Fruit fly (Drosophila melanogaster) whole organism, embryonic: ENCODE results near the gene CG4313.

Source experiments
- Bdp1 ChIP-seq: fragments of 200-800 bp; sonication (Bioruptor generic); optimal IDR thresholded peaks from 3 replicates; lab custom pipeline; 2016; ENCODE audit warnings: missing biosample characterization, missing genetic modification characterization
- CG12391 ChIP-seq: fragments of 200-800 bp; sonication (Bioruptor generic); optimal IDR thresholded peaks from 3 replicates; lab custom pipeline; 2018; ENCODE audit warnings: missing biosample characterization, mild to moderate bottlenecking, missing genetic modification characterization, moderate library complexity
- CG13123 ChIP-seq: fragments of 200-800 bp; sonication (Bioruptor generic); optimal IDR thresholded peaks from 2 replicates; lab custom pipeline; 2016; ENCODE audit warnings: missing biosample characterization, missing genetic modification characterization
- CG14710 ChIP-seq: fragments of 200-800 bp; sonication (Bioruptor generic); optimal IDR thresholded peaks from 3 replicates; lab custom pipeline; 2019; ENCODE audit warnings: missing biosample characterization, mild to moderate bottlenecking, missing genetic modification characterization, moderate library complexity
- CG1602 ChIP-seq: fragments of 200-800 bp; sonication (Bioruptor generic); optimal IDR thresholded peaks from 3 replicates; lab custom pipeline; 2016; ENCODE audit warnings: missing biosample characterization, missing genetic modification characterization
- CG16815 ChIP-seq: fragments of 200-800 bp; sonication (Bioruptor generic); optimal IDR thresholded peaks from 3 replicates; lab custom pipeline; 2017; ENCODE audit warnings: missing biosample characterization, mild to moderate bottlenecking, missing genetic modification characterization
- CG17361 ChIP-seq: fragments of 200-800 bp; sonication (Bioruptor generic); IDR thresholded peaks from 3 replicates; pipeline ENCODE4 v1.3.6; 2022; ENCODE audit warnings: missing biosample characterization, missing genetic modification characterization
- CG30431 ChIP-seq: fragments of 200-800 bp; sonication (Bioruptor generic); optimal IDR thresholded peaks from 2 replicates; lab custom pipeline; 2017; ENCODE audit warnings: missing biosample characterization, missing genetic modification characterization
- CG31365 ChIP-seq: fragments of 200-800 bp; sonication (Bioruptor generic); optimal IDR thresholded peaks from 2 replicates; lab custom pipeline; 2018; ENCODE audit warnings: missing biosample characterization, mild to moderate bottlenecking, missing genetic modification characterization
- CG32532 ChIP-seq: fragments of 200-800 bp; sonication (Bioruptor generic); IDR thresholded peaks from 2 replicates; pipeline ENCODE4 v1.3.6; 2022; ENCODE audit warnings: missing biosample characterization, missing genetic modification characterization
- CG3281 ChIP-seq: fragments of 200-800 bp; sonication (Bioruptor generic); optimal IDR thresholded peaks from 3 replicates; lab custom pipeline; 2017; ENCODE audit warnings: missing biosample characterization, mild to moderate bottlenecking, missing genetic modification characterization
- CG3995 ChIP-seq: fragments of 200-800 bp; sonication (Bioruptor generic); optimal IDR thresholded peaks from 3 replicates; lab custom pipeline; 2016; ENCODE audit warnings: missing biosample characterization, missing genetic modification characterization
- CG6689 ChIP-seq: fragments of 200-800 bp; sonication (Bioruptor generic); IDR thresholded peaks from 2 replicates; pipeline ENCODE4 v1.3.6; 2022; ENCODE audit warnings: missing biosample characterization, missing genetic modification characterization
- CG8388 ChIP-seq: fragments of 200-800 bp; sonication (Bioruptor generic); optimal IDR thresholded peaks from 2 replicates; lab custom pipeline; 2019; ENCODE audit warnings: missing biosample characterization, mild to moderate bottlenecking, missing genetic modification characterization, moderate library complexity
- CG8765 ChIP-seq: fragments of 200-800 bp; sonication (Bioruptor generic); IDR thresholded peaks from 2 replicates; pipeline ENCODE4 v1.3.6; 2022; ENCODE audit warnings: missing biosample characterization, missing genetic modification characterization
- CG9727 ChIP-seq: fragments of 200-800 bp; sonication (Bioruptor generic); optimal IDR thresholded peaks from 3 replicates; lab custom pipeline; 2017; ENCODE audit warnings: missing biosample characterization, mild to moderate bottlenecking, missing genetic modification characterization
- Camta ChIP-seq: fragments of 200-800 bp; sonication (Bioruptor generic); optimal IDR thresholded peaks from 2 replicates; lab custom pipeline; 2016; ENCODE audit warnings: missing biosample characterization, missing genetic modification characterization
- Chrac-16 ChIP-seq: fragments of 200-800 bp; sonication (Bioruptor generic); optimal IDR thresholded peaks from 3 replicates; lab custom pipeline; 2016; ENCODE audit warnings: missing biosample characterization, missing genetic modification characterization
- Fer3 ChIP-seq: fragments of 200-800 bp; sonication (Bioruptor generic); optimal IDR thresholded peaks from 2 replicates; lab custom pipeline; 2018; ENCODE audit warnings: missing biosample characterization, mild to moderate bottlenecking, missing genetic modification characterization, moderate library complexity
- MTF-1 ChIP-seq: fragments of 200-800 bp; sonication (Bioruptor generic); optimal IDR thresholded peaks from 2 replicates; lab custom pipeline; 2018; ENCODE audit warnings: missing biosample characterization, mild to moderate bottlenecking, missing genetic modification characterization, borderline replicate concordance
- Med ChIP-seq: fragments of 200-800 bp; sonication (Bioruptor generic); peaks from one replicate; lab custom pipeline; 2016; ENCODE audit warnings: missing biosample characterization, missing genetic modification characterization, mild to moderate bottlenecking, inconsistent platforms, moderate library complexity
- NfI ChIP-seq: fragments of 200-800 bp; sonication (Bioruptor generic); optimal IDR thresholded peaks from 3 replicates; lab custom pipeline; 2018; ENCODE audit warnings: missing biosample characterization, mild to moderate bottlenecking, missing genetic modification characterization, moderate library complexity
- Ravus ChIP-seq: fragments of 200-800 bp; sonication (Bioruptor generic); IDR thresholded peaks from 2 replicates; pipeline ENCODE4 v1.3.6; 2022; ENCODE audit warnings: missing biosample characterization, missing genetic modification characterization
- Trl ChIP-seq, 3 experiments: fragments of >200 bp in 2 of 3; fragments of 200-800 bp in 1 of 3; sonication (Bioruptor generic) in 1 of 3; optimal IDR thresholded peaks; 2 replicates in 1 of 3; 3 replicates in 2 of 3; lab custom pipeline; 2016 to 2017; ENCODE audit warnings: missing biosample characterization in 1 of 3, missing genetic modification characterization in 1 of 3
- Xbp1 ChIP-seq: fragments of 200-800 bp; sonication (Bioruptor generic); optimal IDR thresholded peaks from 3 replicates; lab custom pipeline; 2016; ENCODE audit warnings: missing biosample characterization, mild to moderate bottlenecking, missing genetic modification characterization
- Xrp1 ChIP-seq: fragments of 200-800 bp; sonication (Bioruptor generic); IDR thresholded peaks from 2 replicates; pipeline ENCODE4 v1.3.6; 2022; ENCODE audit warnings: missing biosample characterization, missing genetic modification characterization
- bcd ChIP-seq: fragments of 200-800 bp; sonication (Bioruptor generic); optimal IDR thresholded peaks from 2 replicates; lab custom pipeline; 2017; ENCODE audit warnings: missing biosample characterization, mild to moderate bottlenecking, missing genetic modification characterization
- cato ChIP-seq: fragments of 200-800 bp; sonication (Bioruptor generic); optimal IDR thresholded peaks from 2 replicates; lab custom pipeline; 2016; ENCODE audit warnings: missing biosample characterization, missing genetic modification characterization, borderline replicate concordance
- cg ChIP-seq: fragments of 200-800 bp; sonication (Bioruptor generic); optimal IDR thresholded peaks from 3 replicates; lab custom pipeline; 2019; ENCODE audit warnings: missing biosample characterization, mild to moderate bottlenecking, missing genetic modification characterization, moderate library complexity
- ci ChIP-seq: fragments of 200-800 bp; sonication (Bioruptor generic); IDR thresholded peaks from 3 replicates; pipeline ENCODE4 v1.3.6; 2022; ENCODE audit warnings: missing biosample characterization, missing genetic modification characterization
- corto ChIP-seq: fragments of 200-800 bp; sonication (Bioruptor generic); optimal IDR thresholded peaks from 2 replicates; lab custom pipeline; 2016; ENCODE audit warnings: missing biosample characterization, mild to moderate bottlenecking, missing genetic modification characterization, moderate library complexity
- dm ChIP-seq: fragments of 200-800 bp; sonication (Bioruptor generic); optimal IDR thresholded peaks from 3 replicates; lab custom pipeline; 2016; ENCODE audit warnings: missing biosample characterization, missing genetic modification characterization
- eve ChIP-seq, 2 experiments: fragments of >200 bp; optimal IDR thresholded peaks; 2 replicates each; lab custom pipeline; 2017; ENCODE audit warnings: missing biosample characterization in 2 of 2, missing genetic modification characterization in 2 of 2
- exex ChIP-seq: fragments of 200-800 bp; sonication (Bioruptor generic); optimal IDR thresholded peaks from 4 replicates; lab custom pipeline; 2018; ENCODE audit warnings: missing biosample characterization, mild to moderate bottlenecking, missing genetic modification characterization, moderate library complexity
- fd64A ChIP-seq: fragments of 200-800 bp; sonication (Bioruptor generic); optimal IDR thresholded peaks from 3 replicates; lab custom pipeline; 2018; ENCODE audit warnings: missing biosample characterization, mild to moderate bottlenecking, missing genetic modification characterization
- nom ChIP-seq: fragments of 200-800 bp; sonication (Bioruptor generic); optimal IDR thresholded peaks from 2 replicates; lab custom pipeline; 2017; ENCODE audit warnings: missing biosample characterization, missing genetic modification characterization, mild to moderate bottlenecking, moderate library complexity, missing genetic modification reagents
- oc ChIP-seq: fragments of 200-800 bp; sonication (Bioruptor generic); optimal IDR thresholded peaks from 2 replicates; lab custom pipeline; 2018; ENCODE audit warnings: missing biosample characterization, mild to moderate bottlenecking, missing genetic modification characterization, moderate library complexity
- otp ChIP-seq: fragments of 200-800 bp; sonication (Bioruptor generic); IDR thresholded peaks from 3 replicates; pipeline ENCODE4, ENCODE4 v1.3.6; 2022; ENCODE audit warnings: missing biosample characterization, missing genetic modification characterization
- pho ChIP-seq: fragments of 200-800 bp; sonication (Bioruptor generic); optimal IDR thresholded peaks from 2 replicates; lab custom pipeline; 2016; ENCODE audit warnings: missing biosample characterization, missing genetic modification characterization
- pita ChIP-seq: fragments of 200-800 bp; sonication (Bioruptor generic); optimal IDR thresholded peaks from 2 replicates; lab custom pipeline; 2017; ENCODE audit warnings: missing biosample characterization, mild to moderate bottlenecking, missing genetic modification characterization
- pros ChIP-seq: fragments of 200-800 bp; sonication (Bioruptor generic); optimal IDR thresholded peaks from 3 replicates; lab custom pipeline; 2019; ENCODE audit warnings: missing biosample characterization, mild to moderate bottlenecking, missing genetic modification characterization, moderate library complexity
- pum ChIP-seq: fragments of 200-800 bp; sonication (Bioruptor generic); optimal IDR thresholded peaks from 2 replicates; lab custom pipeline; 2016; ENCODE audit warnings: missing biosample characterization, missing genetic modification characterization
- repo ChIP-seq: fragments of 200-800 bp; sonication (Bioruptor generic); optimal IDR thresholded peaks from 2 replicates; lab custom pipeline; 2016; ENCODE audit warnings: missing biosample characterization, missing genetic modification characterization
- sens ChIP-seq: fragments of 200-800 bp; sonication (Bioruptor generic); peaks from one replicate; lab custom pipeline; 2016; ENCODE audit warnings: missing biosample characterization, missing genetic modification characterization
- sens-2 ChIP-seq: fragments of 200-800 bp; sonication (Bioruptor generic); IDR thresholded peaks from 2 replicates; pipeline ENCODE4 v1.3.6; 2022; ENCODE audit warnings: missing biosample characterization, missing genetic modification characterization
- seq ChIP-seq: fragments of 200-800 bp; sonication (Bioruptor generic); IDR thresholded peaks from 2 replicates; pipeline ENCODE4 v1.3.6; 2022; ENCODE audit warnings: missing biosample characterization, missing genetic modification characterization
- slou ChIP-seq: fragments of 200-800 bp; sonication (Bioruptor generic); optimal IDR thresholded peaks from 3 replicates; lab custom pipeline; 2016; ENCODE audit warnings: missing biosample characterization, missing genetic modification characterization
- so ChIP-seq: fragments of 200-800 bp; sonication (Bioruptor generic); IDR thresholded peaks from 3 replicates; pipeline ENCODE4 v1.3.6; 2022; ENCODE audit warnings: missing biosample characterization, missing genetic modification characterization
- tgo ChIP-seq: fragments of 200-800 bp; sonication (Bioruptor generic); IDR thresholded peaks from 3 replicates; pipeline ENCODE4 v1.3.6; 2022; ENCODE audit warnings: missing biosample characterization, missing genetic modification characterization
- toy ChIP-seq: fragments of 200-800 bp; sonication (Bioruptor generic); IDR thresholded peaks from 2 replicates; pipeline ENCODE4 v1.3.6; 2022; ENCODE audit warnings: missing biosample characterization, missing genetic modification characterization
- wek ChIP-seq: fragments of 200-800 bp; sonication (Bioruptor generic); optimal IDR thresholded peaks from 3 replicates; lab custom pipeline; 2018; ENCODE audit warnings: missing biosample characterization, mild to moderate bottlenecking, missing genetic modification characterization, moderate library complexity

Gene CG4313

dm6 chrX:2070708-2071063 lies 29.0 kb downstream of the CG4313 start (continued):
- TF ChIP-seq oc (tag; lab: Kevin White, UChicago) (no peak), CG3995 (GFP tag; lab: Kevin White, UChicago) (peak; percentile 44), CG14710 (tag; lab: Kevin White, UChicago) (no peak), pho (GFP tag; lab: Kevin White, UChicago) (peak; percentile 25), Med (GFP tag; lab: Kevin White, UChicago) (peak; percentile 95), Trl (optimal IDR thresholded peaks at IDR 0.05; lab: Kevin White, UChicago) (no peak), Trl (GFP tag; optimal IDR thresholded peaks at IDR 0.05; lab: Kevin White, UChicago) (peak; percentile 36), CG3281 (GFP tag; lab: Kevin White, UChicago) (peak; percentile 76), dm (GFP tag; lab: Kevin White, UChicago) (no peak), CG16815 (GFP tag; lab: Kevin White, UChicago) (peak; percentile 16), CG12391 (tag; lab: Kevin White, UChicago) (peak; percentile 39), slou (GFP tag; lab: Kevin White, UChicago) (no peak), CG8765 (GFP tag; lab: Robert Waterston, UW) (0 out of 2 replicates have a peak, but pooled peaks have one; percentile 15), CG32532 (GFP tag; lab: Robert Waterston, UW) (peak; percentile 79), tgo (peak; percentile 78), seq (GFP tag; lab: Robert Waterston, UW) (peak; percentile 66), pros (GFP tag; lab: Kevin White, UChicago) (no peak), exex (tag; lab: Kevin White, UChicago) (no peak), Xrp1 (GFP tag; lab: Robert Waterston, UW) (peak; percentile 73), NfI (GFP tag; lab: Kevin White, UChicago) (peak; percentile 52), Chrac-16 (GFP tag; lab: Kevin White, UChicago) (peak; percentile 11), Bdp1 (GFP tag; lab: Kevin White, UChicago) (peak; percentile 9), CG30431 (peak; percentile 16), pita (GFP tag; lab: Kevin White, UChicago) (no peak), CG17361 (peak; percentile 55; the same call in 2 of the 3 replicates), ci (GFP tag; lab: Robert Waterston, UW) (0 out of 3 replicates have a peak, but pooled peaks have one; percentile 43), cg (no peak), corto (GFP tag; lab: Kevin White, UChicago) (no peak), pum (GFP tag; lab: Kevin White, UChicago) (peak; percentile 41), CG31365 (no peak), sens (peak; percentile 79), repo (GFP tag; lab: Kevin White, UChicago) (no peak), toy (GFP tag; lab: Robert Waterston, UW) (peak; percentile 57; the same call in 1 of the 2 replicates), so (GFP tag; lab: Robert Waterston, UW) (peak; percentile 72; the same call in 2 of the 3 replicates), sens-2 (GFP tag; lab: Robert Waterston, UW) (no peak), eve (GFP tag; optimal IDR thresholded peaks at IDR 0.05; lab: Kevin White, UChicago) (no peak), fd64A (GFP tag; lab: Kevin White, UChicago) (no peak), otp (0 out of 3 replicates have a peak, but pooled peaks have one; percentile 52), MTF-1 (GFP tag; lab: Kevin White, UChicago) (no peak), CG6689 (GFP tag; lab: Robert Waterston, UW) (peak; percentile 61), wek (GFP tag; lab: Kevin White, UChicago) (peak; percentile 9), nom (GFP tag; lab: Kevin White, UChicago) (peak; percentile 11), Camta (GFP tag; lab: Kevin White, UChicago) (peak; percentile 33), bcd (GFP tag; lab: Kevin White, UChicago) (peak; percentile 65), CG9727 (GFP tag; lab: Kevin White, UChicago) (peak; percentile 49), CG8388 (GFP tag; lab: Kevin White, UChicago) (peak; percentile 30), Ravus (GFP tag; lab: Robert Waterston, UW) (peak; percentile 20), Fer3 (tag; lab: Kevin White, UChicago) (peak; percentile 58), Xbp1 (GFP tag; lab: Kevin White, UChicago) (peak; percentile 15), CG1602 (GFP tag; lab: Kevin White, UChicago) (peak; percentile 14), CG13123 (GFP tag; lab: Kevin White, UChicago) (no peak), cato (GFP tag; lab: Kevin White, UChicago) (no peak)
